Fruit fly (Drosophila melanogaster): ENCODE results near the gene CG42594.
A peak's percentile ranks its signal among the peaks of the same experiment; 100 is the strongest.

CG42594 gene

dm6 chrX:4885875-4886274 is 45.2 kb downstream of the CG42594 start:
- peak; percentile 41; the same call in 1 of the 2 replicates for TF ChIP-seq CG32772 (GFP tag; IDR thresholded peaks at IDR 0.05)
- TF ChIP-seq CG8388 (GFP tag; optimal IDR thresholded peaks at IDR 0.05), result no peak
- TF ChIP-seq Drgx (GFP tag; IDR thresholded peaks at IDR 0.05), result 0 out of 2 replicates have a peak, but pooled peaks have one; percentile 7

- TF ChIP-seq jigr1 (GFP tag; IDR thresholded peaks at IDR 0.05) (peak; percentile 29; the same call in 1 of the 3 replicates), Nf-YC (tag; optimal IDR thresholded peaks at IDR 0.05) (no peak), CG10321 (GFP tag; IDR thresholded peaks at IDR 0.05) (no peak), Dref (GFP tag; IDR thresholded peaks at IDR 0.05) (0 out of 2 replicates have a peak, but pooled peaks have one; percentile 7), sisA (GFP tag; IDR thresholded peaks at IDR 0.05) (0 out of 2 replicates have a peak, but pooled peaks have one; percentile 8), CG32772 (GFP tag; IDR thresholded peaks at IDR 0.05) (0 out of 2 replicates have a peak, but pooled peaks have one; percentile 7), Hr39 (optimal IDR thresholded peaks at IDR 0.05) (peak; percentile 59), h (optimal IDR thresholded peaks at IDR 0.05) (no peak), Sox100B (GFP tag; optimal IDR thresholded peaks at IDR 0.05) (no peak)
Measured at dm6 chrX:4894596-4894995, 54.0 kb downstream of the CG42594 start.

- TF ChIP-seq tna (GFP tag; IDR thresholded peaks at IDR 0.05; ENCODE audit: partially characterized antibody) (no peak), CG11504 (tag; optimal IDR thresholded peaks at IDR 0.05) (no peak), Xrp1 (GFP tag; IDR thresholded peaks at IDR 0.05) (no peak), Hr39 (optimal IDR thresholded peaks at IDR 0.05) (peak; percentile 94), NFAT (GFP tag; IDR thresholded peaks at IDR 0.05) (no peak)
Measured at dm6 chrX:4896892-4897291, 56.3 kb downstream of the CG42594 start.

- TF ChIP-seq nom (GFP tag; optimal IDR thresholded peaks at IDR 0.05) (no peak), Tbp (GFP tag; optimal IDR thresholded peaks at IDR 0.05) (no peak), Adf1 (GFP tag; IDR thresholded peaks at IDR 0.05) (peak; percentile 57), chif (GFP tag; optimal IDR thresholded peaks at IDR 0.05) (no peak), CG15011 (GFP tag; optimal IDR thresholded peaks at IDR 0.05) (peak; percentile 3), ind (GFP tag; optimal IDR thresholded peaks at IDR 0.05) (peak; percentile 50), CG17359 (tag; optimal IDR thresholded peaks at IDR 0.05) (peak; percentile 69), CG8478 (optimal IDR thresholded peaks at IDR 0.05) (no peak), trh (GFP tag; optimal IDR thresholded peaks at IDR 0.05) (peak; percentile 70), CoRest (tag; optimal IDR thresholded peaks at IDR 0.05) (peak; percentile 79), croc (GFP tag; conservative IDR thresholded peaks at IDR 0.05) (peak; percentile 71), unc-4 (GFP tag; IDR thresholded peaks at IDR 0.05; ENCODE audit: partially characterized antibody) (no peak), BEAF-32 (GFP tag; optimal IDR thresholded peaks at IDR 0.05) (peak; percentile 10), CG31388 (GFP tag; optimal IDR thresholded peaks at IDR 0.05) (no peak), Meics (GFP tag; optimal IDR thresholded peaks at IDR 0.05) (peak; percentile 61), CG18262 (tag; optimal IDR thresholded peaks at IDR 0.05) (peak; percentile 77), CG12236 (GFP tag; optimal IDR thresholded peaks at IDR 0.05) (no peak), CG8388 (GFP tag; optimal IDR thresholded peaks at IDR 0.05) (peak; percentile 55), danr (GFP tag; IDR thresholded peaks at IDR 0.05) (peak; percentile 77), Nf-YA (GFP tag; IDR thresholded peaks at IDR 0.05) (peak; percentile 82), Hr51 (GFP tag; optimal IDR thresholded peaks at IDR 0.05) (peak in 1 of 2 experiments; percentile 61), caup (GFP tag; optimal IDR thresholded peaks at IDR 0.05; ENCODE audit: severe bottlenecking) (peak; percentile 46), CG17802 (tag; optimal IDR thresholded peaks at IDR 0.05) (no peak), CG4360 (GFP tag; IDR thresholded peaks at IDR 0.05) (peak; percentile 54), CG17186 (GFP tag; optimal IDR thresholded peaks at IDR 0.05) (peak; percentile 99), CG10543 (GFP tag; optimal IDR thresholded peaks at IDR 0.05) (no peak), crol (GFP tag; IDR thresholded peaks at IDR 0.05) (peak; percentile 62), Dip3 (GFP tag; optimal IDR thresholded peaks at IDR 0.05) (no peak), CG3838 (GFP tag; optimal IDR thresholded peaks at IDR 0.05) (no peak), CG7745 (tag; optimal IDR thresholded peaks at IDR 0.05) (no peak), nerfin-1 (tag; optimal IDR thresholded peaks at IDR 0.05) (peak; percentile 14), ato (GFP tag; IDR thresholded peaks at IDR 0.05; ENCODE audit: partially characterized antibody) (no peak)
Measured at dm6 chrX:4906573-4906972, 65.9 kb downstream of the CG42594 start, which contains the start of gene CG6927. TSS of gene CG6927 (plus strand) at chrX:4906900.

Measured in whole organism, embryonic.